Fruit fly (Drosophila melanogaster) whole organism, adult: ENCODE results near the gene CG4982.

ENCODE experiments used
- CG11617 ChIP-seq: fragments of 200-800 bp; sonication (Bioruptor generic); optimal IDR thresholded peaks from 2 replicates; lab custom pipeline; 2017; ENCODE audit warnings: mild to moderate bottlenecking, missing biosample characterization, missing genetic modification reagents, missing genetic modification characterization
- CG12768 ChIP-seq: fragments of 200-800 bp; sonication (Bioruptor generic); optimal IDR thresholded peaks from 2 replicates; lab custom pipeline; 2017; ENCODE audit warnings: missing biosample characterization, missing genetic modification characterization, mild to moderate bottlenecking, moderate library complexity, missing genetic modification reagents
- CG14711 ChIP-seq: fragments of 200-800 bp; sonication (Bioruptor generic); optimal IDR thresholded peaks from 2 replicates; lab custom pipeline; 2018; ENCODE audit warnings: missing biosample characterization, mild to moderate bottlenecking, missing genetic modification characterization, moderate library complexity
- CG1620 ChIP-seq: fragments of 200-800 bp; sonication (Bioruptor generic); optimal IDR thresholded peaks from 2 replicates; lab custom pipeline; 2016; ENCODE audit warnings: missing biosample characterization, missing genetic modification characterization
- CG33017 ChIP-seq: fragments of 200-800 bp; sonication (Bioruptor generic); optimal IDR thresholded peaks from 2 replicates; lab custom pipeline; 2018; ENCODE audit warnings: missing biosample characterization, mild to moderate bottlenecking, missing genetic modification characterization, moderate library complexity
- CG5204 ChIP-seq: fragments of 200-800 bp; sonication (Bioruptor generic); optimal IDR thresholded peaks from 2 replicates; lab custom pipeline; 2016; ENCODE audit warnings: missing biosample characterization, missing genetic modification characterization
- CG7045 ChIP-seq: fragments of 200-800 bp; sonication (Bioruptor generic); optimal IDR thresholded peaks from 2 replicates; lab custom pipeline; 2017; ENCODE audit warnings: missing biosample characterization, mild to moderate bottlenecking, missing genetic modification characterization
- CG7101 ChIP-seq: fragments of 200-800 bp; sonication (Bioruptor generic); optimal IDR thresholded peaks from 2 replicates; lab custom pipeline; 2018; ENCODE audit warnings: missing biosample characterization, mild to moderate bottlenecking, missing genetic modification characterization, moderate library complexity
- Clk ChIP-seq: fragments of 200-800 bp; sonication (Bioruptor generic); optimal IDR thresholded peaks from 2 replicates; lab custom pipeline; 2017; ENCODE audit warnings: missing biosample characterization, missing genetic modification characterization
- Crg-1 ChIP-seq: fragments of 200-800 bp; sonication (Bioruptor generic); optimal IDR thresholded peaks from 2 replicates; lab custom pipeline; 2016; ENCODE audit warnings: missing biosample characterization, missing genetic modification characterization
- Hr96 ChIP-seq: fragments of 200-800 bp; sonication (Bioruptor generic); optimal IDR thresholded peaks from 2 replicates; lab custom pipeline; 2016; ENCODE audit warnings: missing biosample characterization, missing genetic modification characterization
- Mnt ChIP-seq: fragments of 200-800 bp; sonication (Bioruptor generic); optimal IDR thresholded peaks from 2 replicates; lab custom pipeline; 2016; ENCODE audit warnings: missing biosample characterization, mild to moderate bottlenecking, missing genetic modification characterization
- bab1 ChIP-seq: fragments of 200-800 bp; sonication (Bioruptor generic); optimal IDR thresholded peaks from 3 replicates; lab custom pipeline; 2019; ENCODE audit warnings: missing biosample characterization, mild to moderate bottlenecking, missing genetic modification characterization, moderate library complexity
- cic ChIP-seq: fragments of 200-800 bp; sonication (Bioruptor generic); optimal IDR thresholded peaks from 2 replicates; lab custom pipeline; 2017; ENCODE audit warnings: missing biosample characterization, mild to moderate bottlenecking, missing genetic modification characterization, moderate library complexity
- cnc ChIP-seq, 2 experiments: fragments of >200 bp; optimal IDR thresholded peaks; 2 replicates each; lab custom pipeline; 2017
- kay ChIP-seq: fragments of 200-800 bp; sonication (Bioruptor generic); peaks from one replicate; lab custom pipeline; 2016; ENCODE audit warnings: missing biosample characterization, missing genetic modification characterization, borderline replicate concordance
- ovo ChIP-seq: fragments of 200-800 bp; sonication (Bioruptor generic); optimal IDR thresholded peaks from 2 replicates; lab custom pipeline; 2016; ENCODE audit warnings: missing biosample characterization, missing genetic modification characterization
- pad ChIP-seq: fragments of 200-800 bp; sonication (Bioruptor generic); optimal IDR thresholded peaks from 3 replicates; lab custom pipeline; 2017; ENCODE audit warnings: missing biosample characterization, missing genetic modification characterization, mild to moderate bottlenecking, moderate library complexity, missing genetic modification reagents
- tj ChIP-seq: fragments of 200-800 bp; sonication (Bioruptor generic); optimal IDR thresholded peaks from 3 replicates; lab custom pipeline; 2017; ENCODE audit warnings: missing biosample characterization, mild to moderate bottlenecking, missing genetic modification characterization, moderate library complexity
- toe ChIP-seq: fragments of 200-800 bp; sonication (Bioruptor generic); optimal IDR thresholded peaks from 2 replicates; lab custom pipeline; 2016; ENCODE audit warnings: missing biosample characterization, missing genetic modification characterization

Gene CG4982

dm6 chr3L:16295447-16295846, 5.8 kb upstream of the CG4982 start, which contains the start of gene CG4962:
CG4962 (minus strand) TSS chr3L:16295547.
- TF ChIP-seq CG7045, result no peak
- TF ChIP-seq cic (GFP tag; lab: Kevin White, UChicago), result no peak
- no peak for TF ChIP-seq bab1
- TF ChIP-seq CG12768, result no peak
- no peak for TF ChIP-seq CG11617 (GFP tag; lab: Kevin White, UChicago)
- TF ChIP-seq Crg-1, result no peak
- TF ChIP-seq Mnt (GFP tag; lab: Kevin White, UChicago), result no peak
- no peak for TF ChIP-seq CG7101 (tag; lab: Kevin White, UChicago)
- no peak for TF ChIP-seq Hr96 (GFP tag; lab: Kevin White, UChicago)
- TF ChIP-seq CG5204 (GFP tag; lab: Kevin White, UChicago), result no peak
- TF ChIP-seq toe (GFP tag; lab: Kevin White, UChicago), result no peak
- no peak for TF ChIP-seq CG1620 (GFP tag; lab: Kevin White, UChicago)
- TF ChIP-seq cnc (optimal IDR thresholded peaks at IDR 0.05; lab: Kevin White, UChicago), result no peak
- no peak for TF ChIP-seq tj
- TF ChIP-seq CG33017 (tag; lab: Kevin White, UChicago), result no peak
- no peak for TF ChIP-seq pad (GFP tag; lab: Kevin White, UChicago)
- TF ChIP-seq ovo (GFP tag; lab: Kevin White, UChicago), result no peak
- TF ChIP-seq CG14711 (tag; lab: Kevin White, UChicago), result no peak
- no peak for TF ChIP-seq Clk (GFP tag; lab: Kevin White, UChicago)

dm6 chr3L:16303078-16303477, 1.8 kb downstream of the CG4982 start, which contains the start of gene CG13044:
CG13044 (minus strand) TSS chr3L:16303178.
- TF ChIP-seq cic (GFP tag; lab: Kevin White, UChicago) (no peak), CG12768 (no peak), Hr96 (GFP tag; lab: Kevin White, UChicago) (no peak), Crg-1 (no peak), CG7101 (tag; lab: Kevin White, UChicago) (no peak), CG33017 (tag; lab: Kevin White, UChicago) (no peak), ovo (GFP tag; lab: Kevin White, UChicago) (no peak), bab1 (no peak), CG5204 (GFP tag; lab: Kevin White, UChicago) (no peak), pad (GFP tag; lab: Kevin White, UChicago) (no peak), Clk (GFP tag; lab: Kevin White, UChicago) (no peak), Mnt (GFP tag; lab: Kevin White, UChicago) (no peak), kay (GFP tag; lab: Kevin White, UChicago) (no peak), CG11617 (GFP tag; lab: Kevin White, UChicago) (no peak), CG1620 (GFP tag; lab: Kevin White, UChicago) (no peak), CG7045 (no peak), toe (GFP tag; lab: Kevin White, UChicago) (no peak), cnc (optimal IDR thresholded peaks at IDR 0.05; lab: Kevin White, UChicago) (no peak)

- TF ChIP-seq cnc (optimal IDR thresholded peaks at IDR 0.05; lab: Kevin White, UChicago) (no peak), CG1620 (GFP tag; lab: Kevin White, UChicago) (no peak), CG33017 (tag; lab: Kevin White, UChicago) (no peak), Mnt (GFP tag; lab: Kevin White, UChicago) (no peak), pad (GFP tag; lab: Kevin White, UChicago) (no peak), ovo (GFP tag; lab: Kevin White, UChicago) (no peak), cic (GFP tag; lab: Kevin White, UChicago) (no peak), tj (no peak), Crg-1 (no peak), Hr96 (GFP tag; lab: Kevin White, UChicago) (no peak), CG12768 (no peak), CG14711 (tag; lab: Kevin White, UChicago) (no peak), Clk (GFP tag; lab: Kevin White, UChicago) (no peak), kay (GFP tag; lab: Kevin White, UChicago) (no peak)
These were observed 2.7 kb downstream of the CG4982 start, which contains the start of gene CG43249 for dm6 chr3L:16303982-16304381. CG43249 (plus strand) TSS chr3L:16304282.

dm6 chr3L:16305820-16306650, 4.8 kb downstream of the CG4982 start, which contains the start of the genes CG13043 and CG13063:
CG13043 (minus strand) TSS chr3L:16305870.
CG13063 (plus strand) TSS chr3L:16306600.
- no peak for TF ChIP-seq tj
- no peak for TF ChIP-seq ovo (GFP tag; lab: Kevin White, UChicago)
- TF ChIP-seq CG11617 (GFP tag; lab: Kevin White, UChicago), result no peak
- TF ChIP-seq cnc (optimal IDR thresholded peaks at IDR 0.05; lab: Kevin White, UChicago), result no peak
- TF ChIP-seq pad (GFP tag; lab: Kevin White, UChicago), result no peak
- TF ChIP-seq CG7101 (tag; lab: Kevin White, UChicago), result no peak
- no peak for TF ChIP-seq CG12768
- TF ChIP-seq CG14711 (tag; lab: Kevin White, UChicago), result no peak
- no peak for TF ChIP-seq kay (GFP tag; lab: Kevin White, UChicago)
- TF ChIP-seq CG1620 (GFP tag; lab: Kevin White, UChicago), result no peak
- TF ChIP-seq Hr96 (GFP tag; lab: Kevin White, UChicago), result no peak
- no peak for TF ChIP-seq Mnt (GFP tag; lab: Kevin White, UChicago)
- no peak for TF ChIP-seq toe (GFP tag; lab: Kevin White, UChicago)

- no peak for TF ChIP-seq Hr96 (GFP tag; lab: Kevin White, UChicago)
These were observed 7.1 kb downstream of the CG4982 start, which contains the start of gene CG13042 for dm6 chr3L:16308380-16308779. CG13042 (minus strand) TSS chr3L:16308480.
